Fruit fly (Drosophila melanogaster) whole organism: Measurements from ENCODE around the gene Non3.

ENCODE experiments used
- CG8478 ChIP-seq: fragments of >200 bp; optimal IDR thresholded peaks from 2 replicates; lab custom pipeline; 2018; ENCODE audit warnings: inconsistent platforms
- Dll ChIP-seq: fragments of >200 bp; optimal IDR thresholded peaks from 2 replicates; lab custom pipeline; 2017
- EcR ChIP-seq, 2 experiments: fragments of >200 bp; optimal IDR thresholded peaks; 2 replicates each; lab custom pipeline; 2017; ENCODE audit warnings: missing biosample characterization in 2 of 2, missing genetic modification characterization in 2 of 2, missing genetic modification reagents in 2 of 2
- psq ChIP-seq: fragments of >200 bp; optimal IDR thresholded peaks from 2 replicates; lab custom pipeline; 2017
- usp ChIP-seq: fragments of >200 bp; optimal IDR thresholded peaks from 2 replicates; lab custom pipeline; 2017; ENCODE audit warnings: missing biosample characterization, missing genetic modification characterization, mixed read lengths

- TF ChIP-seq CG8478 (lab: Kevin White, UChicago), result no peak
- no peak for TF ChIP-seq usp (GFP tag; lab: Kevin White, UChicago)
- no peak for TF ChIP-seq Dll (lab: Kevin White, UChicago)
- TF ChIP-seq psq, result no peak
- no peak for TF ChIP-seq EcR (GFP tag; optimal IDR thresholded peaks at IDR 0.05; lab: Kevin White, UChicago)
Observed at dm6 chr3R:18267489-18267888, 44.0 kb downstream of the Non3 start, which contains the start of gene CG18599.
